Worm (Caenorhabditis elegans) whole organism, early embryonic: ENCODE results near the gene latd-1.

Source experiments
- F13C5.2 ChIP-seq: sonication (generic microtip); optimal IDR thresholded peaks from 2 replicates; lab custom pipeline; 2017; ENCODE audit warnings: mild to moderate bottlenecking, missing genetic modification characterization, inconsistent platforms, missing compliant biosample characterization
- aly-1 ChIP-seq: sonication (generic microtip); optimal IDR thresholded peaks from 2 replicates; lab custom pipeline; 2016; ENCODE audit warnings: missing genetic modification characterization, missing compliant biosample characterization
- ama-1 ChIP-seq: fragments of 150-350 bp; optimal IDR thresholded peaks from 2 replicates; lab custom pipeline; 2014
- ceh-13 ChIP-seq: fragments of 200-800 bp; sonication (Bioruptor generic); optimal IDR thresholded peaks from 2 replicates; lab custom pipeline; 2018; ENCODE audit warnings: mild to moderate bottlenecking, missing genetic modification characterization, missing compliant biosample characterization
- ceh-36 ChIP-seq: sonication (generic microtip); optimal IDR thresholded peaks from 2 replicates; lab custom pipeline; 2016; ENCODE audit warnings: missing genetic modification characterization, inconsistent platforms, missing compliant biosample characterization
- ets-7 ChIP-seq: sonication (generic microtip); optimal IDR thresholded peaks from 2 replicates; lab custom pipeline; 2016; ENCODE audit warnings: missing genotype, missing genetic modification characterization, missing compliant biosample characterization
- flt-1 ChIP-seq: fragments of 200-800 bp; sonication (Bioruptor generic); IDR thresholded peaks from 2 replicates; pipeline ENCODE4 v1.3.6; 2022; ENCODE audit warnings: missing genetic modification characterization, missing compliant biosample characterization
- hmbx-1 ChIP-seq: sonication (generic microtip); optimal IDR thresholded peaks from 2 replicates; lab custom pipeline; 2016; ENCODE audit warnings: mild to moderate bottlenecking, missing genetic modification characterization, missing compliant biosample characterization
- hmg-4 ChIP-seq: fragments of 200-800 bp; sonication (Bioruptor generic); optimal IDR thresholded peaks from 2 replicates; lab custom pipeline; 2018; ENCODE audit warnings: mild to moderate bottlenecking, missing genetic modification characterization, missing compliant biosample characterization
- hnd-1 ChIP-seq: sonication (generic microtip); optimal IDR thresholded peaks from 2 replicates; lab custom pipeline; 2016; ENCODE audit warnings: missing genetic modification characterization, missing compliant biosample characterization
- pes-1 ChIP-seq: fragments of 200-800 bp; sonication (Bioruptor generic); IDR thresholded peaks from 2 replicates; pipeline ENCODE4 v1.3.6; 2022; ENCODE audit warnings: missing genetic modification reagents, missing genetic modification characterization, missing compliant biosample characterization
- scrt-1 ChIP-seq: fragments of 200-800 bp; sonication (Bioruptor generic); IDR thresholded peaks from 2 replicates; pipeline ENCODE4 v1.3.6; 2022; ENCODE audit warnings: missing genetic modification characterization, missing compliant biosample characterization
- sea-1 ChIP-seq: fragments of 200-800 bp; sonication (Bioruptor generic); conservative IDR thresholded peaks from 2 replicates; pipeline ENCODE4 v1.3.6; 2022; ENCODE audit warnings: missing genetic modification characterization, missing compliant biosample characterization
- tra-4 ChIP-seq: sonication (generic microtip); optimal IDR thresholded peaks from 2 replicates; lab custom pipeline; 2017; ENCODE audit warnings: missing genetic modification characterization, missing compliant biosample characterization

DNA sequence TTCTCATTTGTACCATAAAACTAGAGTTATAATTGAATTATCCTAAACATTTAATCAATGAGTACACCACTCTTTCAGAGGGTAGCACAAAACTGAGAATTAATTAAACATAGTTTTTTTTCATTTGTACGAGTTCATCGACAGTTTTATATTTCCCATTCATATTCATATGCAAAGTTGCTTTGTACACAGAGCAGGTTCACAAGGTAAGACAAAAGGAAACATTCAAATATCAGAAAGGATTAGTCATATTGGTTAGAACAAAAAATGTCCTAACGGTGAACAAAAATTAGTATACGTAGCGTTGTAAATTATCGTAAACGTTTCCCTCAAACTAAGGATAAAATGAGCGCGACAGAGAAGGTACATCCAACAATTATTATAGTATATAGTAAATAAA is 16.3 kb downstream of the latd-1 start:
- no peak for TF ChIP-seq aly-1 (tag; lab: Kevin White, UChicago)
- TF ChIP-seq F13C5.2 = no peak
- no peak for TF ChIP-seq hmbx-1 (tag; lab: Kevin White, UChicago)
- TF ChIP-seq ama-1 (lab: Kevin White, UChicago) = no peak
- no peak for TF ChIP-seq tra-4 (tag; lab: Kevin White, UChicago)
- no peak for TF ChIP-seq ceh-36 (tag; lab: Kevin White, UChicago)
- no peak for TF ChIP-seq ceh-13 (GFP tag; lab: Kevin White, UChicago)
- no peak for TF ChIP-seq hmg-4 (GFP tag; lab: Kevin White, UChicago)
- no peak for TF ChIP-seq hnd-1
- no peak for TF ChIP-seq scrt-1 (GFP tag; lab: Robert Waterston, UW)
- no peak for TF ChIP-seq flt-1 (GFP tag; lab: Robert Waterston, UW)
- TF ChIP-seq sea-1 = no peak
- TF ChIP-seq ets-7 (tag; lab: Kevin White, UChicago) = no peak
- TF ChIP-seq pes-1 (GFP tag; lab: Robert Waterston, UW) = no peak
